Fruit fly (Drosophila melanogaster) whole organism, embryonic: ENCODE measurements around the gene rols.

Experiments used
- CG10209 ChIP-seq: fragments of 200-800 bp; sonication (Bioruptor generic); optimal IDR thresholded peaks from 3 replicates; lab custom pipeline; 2017; ENCODE audit warnings: missing biosample characterization, mild to moderate bottlenecking, missing genetic modification characterization, missing genetic modification reagents
- CG10654 ChIP-seq: fragments of 200-800 bp; sonication (Bioruptor generic); optimal IDR thresholded peaks from 2 replicates; lab custom pipeline; 2016; ENCODE audit warnings: missing biosample characterization, missing genetic modification characterization
- CG12219 ChIP-seq: fragments of 200-800 bp; sonication (Bioruptor generic); optimal IDR thresholded peaks from 3 replicates; lab custom pipeline; 2018; ENCODE audit warnings: missing biosample characterization, mild to moderate bottlenecking, missing genetic modification characterization
- CG1233 ChIP-seq: fragments of 200-800 bp; sonication (Bioruptor generic); optimal IDR thresholded peaks from 4 replicates; lab custom pipeline; 2018; ENCODE audit warnings: missing biosample characterization, mild to moderate bottlenecking, missing genetic modification characterization
- CG13296 ChIP-seq: fragments of 200-800 bp; sonication (Bioruptor generic); optimal IDR thresholded peaks from 3 replicates; lab custom pipeline; 2018; ENCODE audit warnings: missing biosample characterization, mild to moderate bottlenecking, missing genetic modification characterization
- CG15011 ChIP-seq: fragments of 200-800 bp; sonication (Bioruptor generic); optimal IDR thresholded peaks from 3 replicates; lab custom pipeline; 2018; ENCODE audit warnings: missing biosample characterization, mild to moderate bottlenecking, missing genetic modification characterization
- CG17361 ChIP-seq: fragments of 200-800 bp; sonication (Bioruptor generic); IDR thresholded peaks from 3 replicates; pipeline ENCODE4 v1.3.6; 2022; ENCODE audit warnings: missing biosample characterization, missing genetic modification characterization
- CG31365 ChIP-seq: fragments of 200-800 bp; sonication (Bioruptor generic); optimal IDR thresholded peaks from 2 replicates; lab custom pipeline; 2018; ENCODE audit warnings: missing biosample characterization, mild to moderate bottlenecking, missing genetic modification characterization
- CG4282 ChIP-seq: fragments of 200-800 bp; sonication (Bioruptor generic); optimal IDR thresholded peaks from 2 replicates; lab custom pipeline; 2016; ENCODE audit warnings: missing biosample characterization, missing genetic modification characterization
- CG4328 ChIP-seq: fragments of 200-800 bp; sonication (Bioruptor generic); optimal IDR thresholded peaks from 3 replicates; lab custom pipeline; 2017; ENCODE audit warnings: missing biosample characterization, missing genetic modification reagents, missing genetic modification characterization
- CG4820 ChIP-seq: fragments of 200-800 bp; sonication (Bioruptor generic); optimal IDR thresholded peaks from 3 replicates; lab custom pipeline; 2016; ENCODE audit warnings: missing biosample characterization, missing genetic modification characterization
- CG6654 ChIP-seq: fragments of 200-800 bp; sonication (Bioruptor generic); optimal IDR thresholded peaks from 2 replicates; lab custom pipeline; 2017; ENCODE audit warnings: missing biosample characterization, mild to moderate bottlenecking, missing genetic modification characterization
- CG6683 ChIP-seq: fragments of 200-800 bp; sonication (Bioruptor generic); optimal IDR thresholded peaks from 2 replicates; lab custom pipeline; 2017; ENCODE audit warnings: missing biosample characterization, mild to moderate bottlenecking, missing genetic modification characterization, missing genetic modification reagents
- CG6765 ChIP-seq: fragments of 200-800 bp; sonication (Bioruptor generic); optimal IDR thresholded peaks from 3 replicates; lab custom pipeline; 2017; ENCODE audit warnings: missing biosample characterization, mild to moderate bottlenecking, missing genetic modification characterization
- CG7372 ChIP-seq: fragments of 200-800 bp; sonication (Bioruptor generic); IDR thresholded peaks from 2 replicates; pipeline ENCODE4 v1.3.6; 2022; ENCODE audit warnings: missing biosample characterization, missing genetic modification characterization
- CG7963 ChIP-seq: fragments of 200-800 bp; sonication (Bioruptor generic); IDR thresholded peaks from 3 replicates; pipeline ENCODE4 v1.3.6; 2022; ENCODE audit warnings: missing biosample characterization, missing genetic modification characterization; ENCODE audit not compliant: partially characterized antibody
- CG8388 ChIP-seq: fragments of 200-800 bp; sonication (Bioruptor generic); optimal IDR thresholded peaks from 2 replicates; lab custom pipeline; 2019; ENCODE audit warnings: missing biosample characterization, mild to moderate bottlenecking, missing genetic modification characterization, moderate library complexity
- CG9727 ChIP-seq: fragments of 200-800 bp; sonication (Bioruptor generic); optimal IDR thresholded peaks from 3 replicates; lab custom pipeline; 2017; ENCODE audit warnings: missing biosample characterization, mild to moderate bottlenecking, missing genetic modification characterization
- CG9817 ChIP-seq: fragments of 200-800 bp; sonication (Bioruptor generic); optimal IDR thresholded peaks from 2 replicates; lab custom pipeline; 2018; ENCODE audit warnings: missing biosample characterization, mild to moderate bottlenecking, missing genetic modification characterization, moderate library complexity
- CkIIα-i1 ChIP-seq: fragments of 200-800 bp; sonication (Bioruptor generic); IDR thresholded peaks from 2 replicates; pipeline ENCODE4 v1.3.6; 2022; ENCODE audit warnings: missing biosample characterization, missing genetic modification characterization
- Doc3 ChIP-seq: fragments of 200-800 bp; sonication (Bioruptor generic); IDR thresholded peaks from 3 replicates; pipeline ENCODE4 v1.3.6; 2022; ENCODE audit warnings: missing biosample characterization, missing genetic modification characterization; ENCODE audit not compliant: partially characterized antibody
- Eip74EF ChIP-seq, 2 experiments: fragments of 200-800 bp in 1 of 2; fragments of >200 bp in 1 of 2; sonication (Bioruptor generic) in 1 of 2; optimal IDR thresholded peaks; 2 replicates each; lab custom pipeline; 2017 to 2019; ENCODE audit warnings: missing biosample characterization in 2 of 2, missing genetic modification characterization in 2 of 2, mild to moderate bottlenecking in 1 of 2, moderate library complexity in 1 of 2
- Gsc ChIP-seq: fragments of 200-800 bp; sonication (Bioruptor generic); IDR thresholded peaks from 2 replicates; pipeline ENCODE4 v1.3.6; 2022; ENCODE audit warnings: missing biosample characterization, missing genetic modification characterization
- HLH54F ChIP-seq: fragments of 200-800 bp; sonication (Bioruptor generic); optimal IDR thresholded peaks from 3 replicates; lab custom pipeline; 2016; ENCODE audit warnings: missing biosample characterization, missing genetic modification characterization
- Hand ChIP-seq: fragments of 200-800 bp; sonication (Bioruptor generic); optimal IDR thresholded peaks from 2 replicates; lab custom pipeline; 2017; ENCODE audit warnings: mild to moderate bottlenecking, missing biosample characterization, missing genetic modification reagents, missing genetic modification characterization
- Hey ChIP-seq: fragments of 200-800 bp; sonication (Bioruptor generic); optimal IDR thresholded peaks from 3 replicates; lab custom pipeline; 2018; ENCODE audit warnings: missing biosample characterization, mild to moderate bottlenecking, missing genetic modification characterization
- Hr3 ChIP-seq: fragments of 200-800 bp; sonication (Bioruptor generic); optimal IDR thresholded peaks from 3 replicates; lab custom pipeline; 2016; ENCODE audit warnings: missing biosample characterization, missing genetic modification characterization
- MBD-R2 ChIP-seq: fragments of 200-800 bp; sonication (Bioruptor generic); IDR thresholded peaks from 2 replicates; pipeline ENCODE4 v1.3.6; 2022; ENCODE audit warnings: missing biosample characterization, missing genetic modification characterization
- Meics ChIP-seq: fragments of 200-800 bp; sonication (Bioruptor generic); optimal IDR thresholded peaks from 2 replicates; lab custom pipeline; 2017; ENCODE audit warnings: missing biosample characterization, mild to moderate bottlenecking, missing genetic modification characterization
- NK7.1 ChIP-seq: fragments of 200-800 bp; sonication (Bioruptor generic); optimal IDR thresholded peaks from 3 replicates; lab custom pipeline; 2016; ENCODE audit warnings: missing biosample characterization, missing genetic modification characterization
- PHDP ChIP-seq: fragments of 200-800 bp; sonication (Bioruptor generic); optimal IDR thresholded peaks from 3 replicates; lab custom pipeline; 2018; ENCODE audit warnings: missing biosample characterization, mild to moderate bottlenecking, missing genetic modification characterization, moderate library complexity
- TFAM ChIP-seq: fragments of 200-800 bp; sonication (Bioruptor generic); optimal IDR thresholded peaks from 2 replicates; lab custom pipeline; 2017; ENCODE audit warnings: missing biosample characterization, missing genetic modification characterization, inconsistent platforms
- al ChIP-seq: fragments of 200-800 bp; sonication (Bioruptor generic); IDR thresholded peaks from 2 replicates; pipeline ENCODE4 v1.3.6; 2022; ENCODE audit warnings: missing biosample characterization, missing genetic modification characterization
- az2 ChIP-seq: fragments of 200-800 bp; sonication (Bioruptor generic); optimal IDR thresholded peaks from 3 replicates; lab custom pipeline; 2016; ENCODE audit warnings: missing biosample characterization, missing genetic modification characterization
- caup ChIP-seq: fragments of 200-800 bp; sonication (Bioruptor generic); optimal IDR thresholded peaks from 3 replicates; lab custom pipeline; 2017; ENCODE audit warnings: missing biosample characterization, mild to moderate bottlenecking, missing genetic modification characterization, moderate library complexity; ENCODE audit not compliant: severe bottlenecking
- chn ChIP-seq: fragments of 200-800 bp; sonication (Bioruptor generic); optimal IDR thresholded peaks from 2 replicates; lab custom pipeline; 2016; ENCODE audit warnings: missing biosample characterization, missing genetic modification characterization
- crc ChIP-seq: fragments of 200-800 bp; sonication (Bioruptor generic); optimal IDR thresholded peaks from 2 replicates; lab custom pipeline; 2016; ENCODE audit warnings: missing biosample characterization, missing genetic modification characterization
- ems ChIP-seq: fragments of 200-800 bp; sonication (Bioruptor generic); optimal IDR thresholded peaks from 3 replicates; lab custom pipeline; 2016; ENCODE audit warnings: missing biosample characterization, missing genetic modification characterization
- en ChIP-seq: fragments of 200-800 bp; sonication (Bioruptor generic); optimal IDR thresholded peaks from 2 replicates; lab custom pipeline; 2016; ENCODE audit warnings: missing biosample characterization, missing genetic modification characterization
- gt ChIP-seq: fragments of 200-800 bp; sonication (Bioruptor generic); IDR thresholded peaks from 2 replicates; pipeline ENCODE4 v1.3.6; 2022; ENCODE audit warnings: missing biosample characterization, missing genetic modification characterization
- hth ChIP-seq: fragments of >200 bp; optimal IDR thresholded peaks from 2 replicates; lab custom pipeline; 2017; ENCODE audit warnings: inconsistent platforms
- nau ChIP-seq: fragments of 200-800 bp; sonication (Bioruptor generic); optimal IDR thresholded peaks from 3 replicates; lab custom pipeline; 2017; ENCODE audit warnings: missing biosample characterization, mild to moderate bottlenecking, missing genetic modification characterization, missing genetic modification reagents
- odd ChIP-seq: fragments of 200-800 bp; sonication (Bioruptor generic); optimal IDR thresholded peaks from 2 replicates; lab custom pipeline; 2017; ENCODE audit warnings: missing biosample characterization, mild to moderate bottlenecking, missing genetic modification characterization
- pfk ChIP-seq: fragments of 200-800 bp; sonication (Bioruptor generic); optimal IDR thresholded peaks from 2 replicates; lab custom pipeline; 2018; ENCODE audit warnings: missing biosample characterization, mild to moderate bottlenecking, missing genetic modification characterization, moderate library complexity
- rib ChIP-seq: fragments of 200-800 bp; sonication (Bioruptor generic); IDR thresholded peaks from 2 replicates; pipeline ENCODE4 v1.3.6; 2022; ENCODE audit warnings: missing biosample characterization, missing genetic modification characterization
- row ChIP-seq: fragments of 200-800 bp; sonication (Bioruptor generic); IDR thresholded peaks from 3 replicates; pipeline ENCODE4 v1.3.6; 2022; ENCODE audit warnings: missing biosample characterization, missing genetic modification characterization
- salm ChIP-seq: fragments of 200-800 bp; sonication (Bioruptor generic); optimal IDR thresholded peaks from 2 replicates; lab custom pipeline; 2018; ENCODE audit warnings: missing biosample characterization, mild to moderate bottlenecking, missing genetic modification characterization
- tap ChIP-seq: fragments of 200-800 bp; optimal IDR thresholded peaks from 3 replicates; lab custom pipeline; 2019; ENCODE audit warnings: missing biosample characterization, mild to moderate bottlenecking, missing genetic modification characterization, moderate library complexity
- twi ChIP-seq: fragments of 200-800 bp; optimal IDR thresholded peaks from 2 replicates; lab custom pipeline; 2019; ENCODE audit warnings: missing biosample characterization, mild to moderate bottlenecking, missing genetic modification characterization, moderate library complexity
- vnd ChIP-seq: fragments of 200-800 bp; sonication (Bioruptor generic); IDR thresholded peaks from 3 replicates; pipeline ENCODE4 v1.3.6; 2022; ENCODE audit warnings: missing biosample characterization, missing genetic modification characterization; ENCODE audit not compliant: partially characterized antibody
- zf30C ChIP-seq: fragments of 200-800 bp; sonication (Bioruptor generic); optimal IDR thresholded peaks from 3 replicates; lab custom pipeline; 2018; ENCODE audit warnings: missing biosample characterization, mild to moderate bottlenecking, missing genetic modification characterization

Gene rols

DNA sequence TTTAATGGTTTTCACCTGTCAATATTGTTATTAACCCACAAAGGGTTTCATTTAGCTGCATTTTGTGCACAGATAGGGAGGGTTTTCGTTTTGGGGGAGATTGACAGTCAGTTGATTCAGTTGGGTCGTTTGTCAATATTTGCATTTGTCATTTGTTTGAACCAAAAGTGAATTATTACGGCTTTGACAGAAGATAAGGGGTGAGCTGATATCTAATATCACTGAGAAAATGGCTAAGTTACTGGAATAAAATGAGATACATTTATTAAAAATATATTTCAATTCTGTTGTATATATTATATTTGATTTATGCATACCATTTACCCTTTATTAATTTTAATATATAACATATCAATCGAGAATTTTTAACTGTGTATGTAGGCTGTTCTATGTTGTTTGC is 19.2 kb upstream of the rols start (continued):
- TF ChIP-seq twi (tag; lab: Kevin White, UChicago) (no peak), CG6683 (GFP tag; lab: Kevin White, UChicago) (peak; percentile 16), CkIIα-i1 (GFP tag; lab: Robert Waterston, UW) (no peak), vnd (GFP tag; lab: Robert Waterston, UW) (no peak), Eip74EF (GFP tag; optimal IDR thresholded peaks at IDR 0.05; lab: Kevin White, UChicago) (peak in 1 of 2 experiments; percentile 8), Hey (tag; lab: Kevin White, UChicago) (peak; percentile 17), crc (GFP tag; lab: Kevin White, UChicago) (no peak), caup (GFP tag; lab: Kevin White, UChicago) (peak; percentile 65), zf30C (GFP tag; lab: Kevin White, UChicago) (no peak), pfk (GFP tag; lab: Kevin White, UChicago) (peak; percentile 31), rib (GFP tag; lab: Robert Waterston, UW) (no peak), Hr3 (GFP tag; lab: Kevin White, UChicago) (no peak), CG31365 (peak; percentile 49), MBD-R2 (GFP tag; lab: Robert Waterston, UW) (no peak), CG6654 (GFP tag; lab: Kevin White, UChicago) (peak; percentile 0), Meics (GFP tag; lab: Kevin White, UChicago) (peak; percentile 16), CG15011 (peak; percentile 44), CG13296 (peak; percentile 65), CG6765 (GFP tag; lab: Kevin White, UChicago) (peak; percentile 43), PHDP (tag; lab: Kevin White, UChicago) (peak; percentile 63), nau (GFP tag; lab: Kevin White, UChicago) (peak; percentile 70), CG7963 (GFP tag; lab: Robert Waterston, UW) (no peak), row (peak; percentile 23; the same call in 1 of the 3 replicates), CG9817 (no peak), Doc3 (GFP tag; lab: Robert Waterston, UW) (no peak), Hand (GFP tag; lab: Kevin White, UChicago) (no peak), ems (GFP tag; lab: Kevin White, UChicago) (no peak), CG9727 (peak; percentile 54), CG4328 (peak; percentile 57), CG12219 (GFP tag; lab: Kevin White, UChicago) (peak; percentile 50), odd (GFP tag; lab: Kevin White, UChicago) (peak; percentile 68), hth (lab: Kevin White, UChicago) (no peak), CG10209 (peak; percentile 69), CG17361 (GFP tag; lab: Robert Waterston, UW) (0 out of 3 replicates have a peak, but pooled peaks have one; percentile 42), CG10654 (GFP tag; lab: Kevin White, UChicago) (peak; percentile 48), CG1233 (GFP tag; lab: Kevin White, UChicago) (peak; percentile 79), salm (peak; percentile 59), chn (GFP tag; lab: Kevin White, UChicago) (no peak), CG4282 (GFP tag; lab: Kevin White, UChicago) (no peak), NK7.1 (GFP tag; lab: Kevin White, UChicago) (no peak), CG4820 (GFP tag; lab: Kevin White, UChicago) (peak; percentile 40), gt (no peak), HLH54F (GFP tag; lab: Kevin White, UChicago) (no peak), CG7372 (no peak), en (GFP tag; lab: Kevin White, UChicago) (peak; percentile 43), al (no peak), tap (tag; lab: Kevin White, UChicago) (peak; percentile 72), CG8388 (GFP tag; lab: Kevin White, UChicago) (peak; percentile 58), az2 (no peak), TFAM (GFP tag; lab: Kevin White, UChicago) (no peak), Gsc (no peak)
